Worm (Caenorhabditis elegans): ENCODE measurements around the gene nsy-7.

Gene nsy-7

ce11 chrIV:8114535-8114934 is 28.1 kb upstream of the nsy-7 start:
- no peak for TF ChIP-seq skn-1 (tag; optimal IDR thresholded peaks at IDR 0.05)
- no peak for TF ChIP-seq nhr-10 (tag; optimal IDR thresholded peaks at IDR 0.05)
- no peak for TF ChIP-seq dmd-4 (tag; optimal IDR thresholded peaks at IDR 0.05)
- no peak for TF ChIP-seq F13H6.1 (tag; optimal IDR thresholded peaks at IDR 0.05)
- TF ChIP-seq nhr-129 (tag; optimal IDR thresholded peaks at IDR 0.05), result no peak

DNA sequence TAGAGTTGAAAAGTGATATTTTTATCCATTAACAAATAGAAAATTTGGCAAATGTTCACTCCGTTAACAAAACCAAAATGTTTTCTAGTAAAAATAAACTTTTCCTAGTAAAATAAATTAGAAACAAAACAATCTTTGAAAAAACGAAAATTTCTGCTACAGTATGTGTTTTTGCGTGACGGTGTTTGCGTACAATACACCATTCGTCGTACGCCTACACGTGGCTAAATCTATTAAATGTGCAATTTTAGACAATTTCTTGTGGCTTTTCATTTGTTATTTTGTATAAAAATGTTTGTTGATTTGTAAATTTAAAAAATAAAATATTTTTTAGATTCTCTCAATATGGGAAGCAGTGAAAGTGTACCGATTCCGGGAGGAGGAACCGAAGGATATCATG is 26.7 kb upstream of the nsy-7 start, which contains the start of gene Y42H9AR.1:
Y42H9AR.1 (plus strand) TSS at position 233 of the 400 bp plus-strand sequence.
- peak in 1 of 2 experiments; percentile 51 for TF ChIP-seq mdl-1 (tag; optimal IDR thresholded peaks at IDR 0.05)
- no peak for TF ChIP-seq unc-39 (tag; optimal IDR thresholded peaks at IDR 0.05)
- peak; percentile 86 for TF ChIP-seq crh-2 (tag; optimal IDR thresholded peaks at IDR 0.05)
- TF ChIP-seq mab-5 (tag; optimal IDR thresholded peaks at IDR 0.05), result peak; percentile 9

ce11 chrIV:8112646-8113045 is 26.2 kb upstream of the nsy-7 start:
- TF ChIP-seq egl-27 (tag; optimal IDR thresholded peaks at IDR 0.05) (no peak), sem-4 (tag; optimal IDR thresholded peaks at IDR 0.05) (peak; percentile 33)

DNA sequence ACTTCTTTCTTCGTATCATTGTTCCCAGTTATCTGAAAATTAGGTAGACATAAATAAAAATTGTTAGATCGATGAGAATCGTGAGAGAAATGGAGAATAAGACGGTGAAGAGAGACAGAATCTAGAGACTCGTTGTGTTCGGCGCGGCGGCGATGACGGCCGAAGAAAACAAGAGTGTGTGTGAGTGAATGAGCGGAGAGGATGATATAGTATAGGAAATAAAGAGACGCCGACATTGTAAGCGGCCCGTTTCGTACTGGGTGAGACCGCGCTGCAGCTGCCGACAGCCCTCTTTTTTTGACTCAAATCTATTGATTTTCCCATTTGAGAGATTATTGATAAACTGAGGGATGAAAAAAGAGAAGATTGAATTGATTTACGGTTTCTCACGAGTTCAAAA is 25.7 kb upstream of the nsy-7 start, which contains the start of gene Y42H9AR.4:
Y42H9AR.4 (minus strand) TSS at position 32 of the 400 bp plus-strand sequence.
- no peak for TF ChIP-seq nhr-10 (tag; optimal IDR thresholded peaks at IDR 0.05)
- TF ChIP-seq zag-1 (tag; optimal IDR thresholded peaks at IDR 0.05), result no peak
- no peak for TF ChIP-seq skn-1 (tag; optimal IDR thresholded peaks at IDR 0.05)
- TF ChIP-seq peb-1 (tag; optimal IDR thresholded peaks at IDR 0.05), result no peak
- TF ChIP-seq snpc-4 (tag; optimal IDR thresholded peaks at IDR 0.05), result no peak
- no peak for TF ChIP-seq elt-1 (tag; optimal IDR thresholded peaks at IDR 0.05)
- no peak for TF ChIP-seq nhr-23 (tag; optimal IDR thresholded peaks at IDR 0.05)
- TF ChIP-seq ztf-4 (tag; optimal IDR thresholded peaks at IDR 0.05), result peak; percentile 27
- TF ChIP-seq nhr-12 (tag; optimal IDR thresholded peaks at IDR 0.05), result no peak
- no peak for TF ChIP-seq ceh-82 (tag; optimal IDR thresholded peaks at IDR 0.05)
- TF ChIP-seq ceh-16 (tag; optimal IDR thresholded peaks at IDR 0.05), result no peak
- TF ChIP-seq dmd-4 (tag; optimal IDR thresholded peaks at IDR 0.05), result no peak
- no peak for TF ChIP-seq sma-3 (GFP tag; optimal IDR thresholded peaks at IDR 0.05)
- TF ChIP-seq nhr-129 (tag; optimal IDR thresholded peaks at IDR 0.05), result peak; percentile 37
- no peak for TF ChIP-seq gmeb-1 (tag; optimal IDR thresholded peaks at IDR 0.05)
- TF ChIP-seq nhr-21 (tag; optimal IDR thresholded peaks at IDR 0.05), result no peak
- no peak for TF ChIP-seq mab-5 (tag; optimal IDR thresholded peaks at IDR 0.05)
- TF ChIP-seq egl-27 (tag; optimal IDR thresholded peaks at IDR 0.05), result no peak
- no peak for TF ChIP-seq lin-13 (GFP tag; optimal IDR thresholded peaks at IDR 0.05)
- no peak for TF ChIP-seq Y55F3AM.14 (GFP tag; optimal IDR thresholded peaks at IDR 0.05)
- TF ChIP-seq ZK546.5 (tag; optimal IDR thresholded peaks at IDR 0.05), result no peak
- no peak for TF ChIP-seq nhr-6 (tag; optimal IDR thresholded peaks at IDR 0.05)
- no peak for TF ChIP-seq aly-2 (tag; optimal IDR thresholded peaks at IDR 0.05)
- TF ChIP-seq nhr-25 (tag; optimal IDR thresholded peaks at IDR 0.05), result no peak
- peak; percentile 45 for TF ChIP-seq F13H6.1 (tag; optimal IDR thresholded peaks at IDR 0.05)
- no peak for TF ChIP-seq R02D3.7 (tag; optimal IDR thresholded peaks at IDR 0.05)
- peak; percentile 47 for TF ChIP-seq sma-9 (GFP tag; optimal IDR thresholded peaks at IDR 0.05)
- no peak for TF ChIP-seq sma-9 (tag; optimal IDR thresholded peaks at IDR 0.05)
- no peak for TF ChIP-seq nhr-11 (tag; optimal IDR thresholded peaks at IDR 0.05)
- TF ChIP-seq unc-62 (GFP tag; optimal IDR thresholded peaks at IDR 0.05), result no peak
- no peak for TF ChIP-seq lin-39 (tag; optimal IDR thresholded peaks at IDR 0.05)
- TF ChIP-seq unc-39 (tag; optimal IDR thresholded peaks at IDR 0.05), result no peak
- peak; percentile 49 for TF ChIP-seq fos-1 (tag; optimal IDR thresholded peaks at IDR 0.05)
- TF ChIP-seq unc-55 (GFP tag; optimal IDR thresholded peaks at IDR 0.05), result peak; percentile 44
- TF ChIP-seq elt-3 (tag; optimal IDR thresholded peaks at IDR 0.05), result no peak
- no peak for TF ChIP-seq nhr-77 (tag; optimal IDR thresholded peaks at IDR 0.05)
- no peak for TF ChIP-seq mdl-1 (tag; optimal IDR thresholded peaks at IDR 0.05)
- TF ChIP-seq ama-1 (optimal IDR thresholded peaks at IDR 0.05), result no peak
- TF ChIP-seq blmp-1 (tag; optimal IDR thresholded peaks at IDR 0.05; ENCODE audit: insufficient read depth), result no peak
- peak; percentile 39 for TF ChIP-seq C34F6.9 (tag; optimal IDR thresholded peaks at IDR 0.05)
- TF ChIP-seq crh-2 (tag; optimal IDR thresholded peaks at IDR 0.05), result no peak
- no peak for TF ChIP-seq ztf-1 (GFP tag; conservative IDR thresholded peaks at IDR 0.05)
- TF ChIP-seq lin-11 (tag; optimal IDR thresholded peaks at IDR 0.05), result no peak
- TF ChIP-seq lsy-2 (tag; optimal IDR thresholded peaks at IDR 0.05), result peak in 1 of 2 experiments; percentile 10
- no peak for TF ChIP-seq mbf-1 (tag; optimal IDR thresholded peaks at IDR 0.05)
- peak; percentile 16 for TF ChIP-seq sem-4 (tag; optimal IDR thresholded peaks at IDR 0.05)
- no peak for TF ChIP-seq nhr-237 (tag; optimal IDR thresholded peaks at IDR 0.05)
- TF ChIP-seq ztf-11 (tag; optimal IDR thresholded peaks at IDR 0.05), result no peak
- TF ChIP-seq alr-1 (tag; optimal IDR thresholded peaks at IDR 0.05), result no peak
